Worm (Caenorhabditis elegans): ENCODE measurements around the gene F42G2.5.

The F42G2.5 gene

ce11 chrII:2450990-2451389 is 33.2 kb upstream of the F42G2.5 start (continued):
- TF ChIP-seq ceh-100 (GFP tag; IDR thresholded peaks at IDR 0.05): peak; percentile 70
- TF ChIP-seq T07F8.4 (tag; optimal IDR thresholded peaks at IDR 0.05): no peak
- peak; percentile 82 for TF ChIP-seq Y67H2A.10 (GFP tag; conservative IDR thresholded peaks at IDR 0.05)
- TF ChIP-seq Y53G8AR.9 (GFP tag; conservative IDR thresholded peaks at IDR 0.05): peak; percentile 91
- no peak for TF ChIP-seq ets-4 (GFP tag; optimal IDR thresholded peaks at IDR 0.05)
- peak; percentile 31 for TF ChIP-seq ceh-27 (GFP tag; optimal IDR thresholded peaks at IDR 0.05)
- TF ChIP-seq nfya-2 (GFP tag; IDR thresholded peaks at IDR 0.05): no peak
- peak; percentile 74 for TF ChIP-seq tlf-1 (GFP tag; optimal IDR thresholded peaks at IDR 0.05)
- peak; percentile 66; the same call in 1 of the 2 replicates for TF ChIP-seq nfyb-1 (GFP tag; IDR thresholded peaks at IDR 0.05)
- TF ChIP-seq snpc-1.1 (tag; optimal IDR thresholded peaks at IDR 0.05; ENCODE audit: insufficient read depth): no peak
- TF ChIP-seq B0035.1 (tag; optimal IDR thresholded peaks at IDR 0.05): no peak
- TF ChIP-seq ceh-40 (GFP tag; IDR thresholded peaks at IDR 0.05): 0 out of 2 replicates have a peak, but pooled peaks have one; percentile 39
- no peak for TF ChIP-seq nhr-120 (GFP tag; IDR thresholded peaks at IDR 0.05)
- peak; percentile 43; the same call in 1 of the 2 replicates for TF ChIP-seq lin-26 (GFP tag; IDR thresholded peaks at IDR 0.05)
- TF ChIP-seq snpc-3.4 (tag; optimal IDR thresholded peaks at IDR 0.05): peak; percentile 82
- TF ChIP-seq pha-4 (tag; optimal IDR thresholded peaks at IDR 0.05): no peak
- TF ChIP-seq aptf-2 (GFP tag; conservative IDR thresholded peaks at IDR 0.05): peak; percentile 84
- TF ChIP-seq lin-35 (GFP tag; optimal IDR thresholded peaks at IDR 0.05): peak; percentile 26 to 61 (median 53)
- TF ChIP-seq ztf-26 (tag; optimal IDR thresholded peaks at IDR 0.05): no peak
- peak; percentile 79 for TF ChIP-seq cebp-1 (GFP tag; IDR thresholded peaks at IDR 0.05)
- peak; percentile 59 for TF ChIP-seq cebp-1 (tag; optimal IDR thresholded peaks at IDR 0.05)
- peak; percentile 92 for TF ChIP-seq B0019.2 (GFP tag; conservative IDR thresholded peaks at IDR 0.05)
- no peak for TF ChIP-seq sptf-2 (GFP tag; optimal IDR thresholded peaks at IDR 0.05)
- TF ChIP-seq F37B4.10 (GFP tag; IDR thresholded peaks at IDR 0.05): no peak
- peak; percentile 87 for TF ChIP-seq madf-3 (GFP tag; IDR thresholded peaks at IDR 0.05)
- peak; percentile 26 for TF ChIP-seq K12H6.12 (tag; optimal IDR thresholded peaks at IDR 0.05)
- 0 out of 2 replicates have a peak, but pooled peaks have one; percentile 13 for TF ChIP-seq egl-18 (GFP tag; IDR thresholded peaks at IDR 0.05)
- TF ChIP-seq ccch-3 (GFP tag; optimal IDR thresholded peaks at IDR 0.05): no peak
- no peak for TF ChIP-seq gei-17 (GFP tag; optimal IDR thresholded peaks at IDR 0.05)
- TF ChIP-seq madf-6 (GFP tag; IDR thresholded peaks at IDR 0.05): peak; percentile 100
- TF ChIP-seq Y95B8A.8 (GFP tag; IDR thresholded peaks at IDR 0.05): peak; percentile 93
- TF ChIP-seq dpl-1 (GFP tag; optimal IDR thresholded peaks at IDR 0.05): peak; percentile 91
- 0 out of 2 replicates have a peak, but pooled peaks have one; percentile 24 for TF ChIP-seq let-526 (GFP tag; IDR thresholded peaks at IDR 0.05)
- no peak for TF ChIP-seq fkh-3 (tag; optimal IDR thresholded peaks at IDR 0.05)
- peak; percentile 15 for TF ChIP-seq F52B5.7 (tag; optimal IDR thresholded peaks at IDR 0.05)
- no peak for TF ChIP-seq ama-1 (optimal IDR thresholded peaks at IDR 0.05)
- no peak for TF ChIP-seq ama-1 (GFP tag; optimal IDR thresholded peaks at IDR 0.05)
- no peak for TF ChIP-seq sdz-38 (tag; optimal IDR thresholded peaks at IDR 0.05)
- no peak for TF ChIP-seq F23B12.7 (tag; optimal IDR thresholded peaks at IDR 0.05; ENCODE audit: insufficient read depth)
- peak; percentile 84 for TF ChIP-seq pbrm-1 (GFP tag; IDR thresholded peaks at IDR 0.05)
- TF ChIP-seq tbx-9 (tag; optimal IDR thresholded peaks at IDR 0.05; ENCODE audit: borderline replicate concordance): no peak
- TF ChIP-seq attf-6 (GFP tag; IDR thresholded peaks at IDR 0.05): peak; percentile 82
- TF ChIP-seq Y56A3A.18 (GFP tag; IDR thresholded peaks at IDR 0.05): no peak
- TF ChIP-seq bed-1 (GFP tag; IDR thresholded peaks at IDR 0.05): 0 out of 2 replicates have a peak, but pooled peaks have one; percentile 83
- peak; percentile 51 for TF ChIP-seq attf-5 (GFP tag; optimal IDR thresholded peaks at IDR 0.05)
- TF ChIP-seq unc-130 (GFP tag; optimal IDR thresholded peaks at IDR 0.05): peak; percentile 87
- peak; percentile 86 for TF ChIP-seq hsf-1 (GFP tag; IDR thresholded peaks at IDR 0.05)
- TF ChIP-seq K11D2.4 (GFP tag; IDR thresholded peaks at IDR 0.05): peak; percentile 73
- TF ChIP-seq ceh-91 (GFP tag; IDR thresholded peaks at IDR 0.05): peak; percentile 95
